Worm (Caenorhabditis elegans) whole organism, L4/young adult: Measurements from ENCODE around the gene C26B9.5.

Experiments
- W03F9.2 ChIP-seq: fragments of 150-350 bp; optimal IDR thresholded peaks from 2 replicates; lab custom pipeline; 2014; ENCODE audit warnings: missing biosample characterization, missing genetic modification characterization
- him-1 ChIP-seq: sonication (generic microtip); optimal IDR thresholded peaks from 2 replicates; lab custom pipeline; 2016; ENCODE audit warnings: missing genotype, missing genetic modification reagents, missing genetic modification characterization, missing compliant biosample characterization

DNA sequence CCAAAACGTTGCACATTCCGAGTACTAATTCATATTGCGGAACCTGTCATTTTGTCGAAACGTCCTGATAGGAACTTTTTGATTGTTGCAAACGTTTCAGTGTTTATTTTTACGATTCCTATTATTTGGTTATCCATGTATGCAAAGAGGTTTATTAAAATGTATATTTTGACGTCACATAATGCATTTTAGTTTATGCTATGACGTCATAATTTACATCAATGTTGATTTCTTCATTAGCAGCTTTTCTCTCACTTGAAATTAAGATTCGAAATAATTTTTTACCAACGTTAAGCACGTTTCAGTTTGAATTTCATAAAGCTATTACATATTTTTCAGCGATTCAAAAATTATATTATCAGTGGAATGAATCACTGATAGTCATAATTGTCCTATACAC, 37.3 kb downstream of the C26B9.5 start:
- TF ChIP-seq W03F9.2 (tag; lab: Kevin White, UChicago) (no peak), him-1 (tag; lab: Kevin White, UChicago) (no peak)
